Worm (Caenorhabditis elegans) whole organism, young adult: ENCODE measurements around the gene tsp-16.
A peak's percentile ranks its signal among the peaks of the same experiment; 100 is the strongest.

Experiments used
- B0035.1 ChIP-seq: sonication (generic microtip); optimal IDR thresholded peaks from 2 replicates; lab custom pipeline; 2016; ENCODE audit warnings: missing genetic modification characterization, mild to moderate bottlenecking, missing compliant biosample characterization, missing genotype, missing genetic modification reagents
- F22D6.2 ChIP-seq: sonication (generic microtip); optimal IDR thresholded peaks from 2 replicates; lab custom pipeline; 2016; ENCODE audit warnings: mild to moderate bottlenecking, missing genetic modification characterization, missing compliant biosample characterization
- F55B11.4 ChIP-seq: sonication (generic microtip); optimal IDR thresholded peaks from 2 replicates; lab custom pipeline; 2016; ENCODE audit warnings: missing compliant biosample characterization, missing genetic modification characterization, borderline replicate concordance; ENCODE audit not compliant: insufficient read depth
- K11D2.4 ChIP-seq: fragments of 200-800 bp; sonication (Bioruptor generic); IDR thresholded peaks from 2 replicates; pipeline ENCODE4 v1.3.6; 2022; ENCODE audit warnings: missing genetic modification reagents, missing genetic modification characterization, missing compliant biosample characterization
- T26A5.8 ChIP-seq: sonication (generic microtip); optimal IDR thresholded peaks from 2 replicates; lab custom pipeline; 2016; ENCODE audit warnings: missing genetic modification characterization, missing compliant biosample characterization
- Y67H2A.10 ChIP-seq: fragments of 200-800 bp; sonication (Bioruptor generic); conservative IDR thresholded peaks from 2 replicates; pipeline ENCODE4 v1.3.6; 2022; ENCODE audit warnings: missing genetic modification reagents, missing genetic modification characterization, missing compliant biosample characterization
- Y79H2A.3 ChIP-seq: fragments of 200-800 bp; sonication (Bioruptor generic); conservative IDR thresholded peaks from 2 replicates; pipeline ENCODE4 v1.3.6; 2022; ENCODE audit warnings: missing genetic modification reagents, missing genetic modification characterization, missing compliant biosample characterization
- aptf-3 ChIP-seq: fragments of 200-800 bp; sonication (Bioruptor generic); IDR thresholded peaks from 2 replicates; pipeline ENCODE4 v1.3.6; 2022; ENCODE audit warnings: missing genetic modification characterization, missing compliant biosample characterization
- atf-7 ChIP-seq: sonication (generic microtip); optimal IDR thresholded peaks from 2 replicates; lab custom pipeline; 2017; ENCODE audit warnings: mild to moderate bottlenecking, missing genetic modification characterization, missing compliant biosample characterization
- ceh-27 ChIP-seq: fragments of 200-800 bp; sonication (Bioruptor generic); optimal IDR thresholded peaks from 2 replicates; lab custom pipeline; 2018; ENCODE audit warnings: mild to moderate bottlenecking, missing genetic modification characterization, moderate library complexity, missing compliant biosample characterization
- ceh-40 ChIP-seq: fragments of 200-800 bp; sonication (Bioruptor generic); IDR thresholded peaks from 2 replicates; pipeline ENCODE4 v1.3.6; 2022; ENCODE audit warnings: missing genetic modification characterization, missing compliant biosample characterization
- dpff-1 ChIP-seq: sonication (generic microtip); optimal IDR thresholded peaks from 2 replicates; lab custom pipeline; 2017; ENCODE audit warnings: mild to moderate bottlenecking, missing genetic modification characterization, missing compliant biosample characterization
- dpl-1 ChIP-seq: fragments of 150-350 bp; optimal IDR thresholded peaks from 2 replicates; lab custom pipeline; 2014; ENCODE audit warnings: missing biosample characterization, missing genetic modification reagents, missing genetic modification characterization
- him-1 ChIP-seq: sonication (generic microtip); optimal IDR thresholded peaks from 2 replicates; lab custom pipeline; 2016; ENCODE audit warnings: missing genotype, missing genetic modification reagents, missing genetic modification characterization, missing compliant biosample characterization
- hlh-26 ChIP-seq: fragments of 200-800 bp; sonication (Bioruptor generic); conservative IDR thresholded peaks from 2 replicates; pipeline ENCODE4 v1.3.6; 2022; ENCODE audit warnings: missing genetic modification reagents, missing genetic modification characterization, missing compliant biosample characterization
- lag-1 ChIP-seq: fragments of 200-800 bp; sonication (Bioruptor generic); IDR thresholded peaks from 2 replicates; pipeline ENCODE4 v1.3.6; 2022; ENCODE audit warnings: missing genetic modification reagents, missing genetic modification characterization, missing compliant biosample characterization
- let-526 ChIP-seq: fragments of 200-800 bp; sonication (Bioruptor generic); IDR thresholded peaks from 2 replicates; pipeline ENCODE4 v1.3.6; 2022; ENCODE audit warnings: missing genetic modification reagents, missing genetic modification characterization, missing compliant biosample characterization
- lin-26 ChIP-seq: fragments of 200-800 bp; sonication (Bioruptor generic); IDR thresholded peaks from 2 replicates; pipeline ENCODE4 v1.3.6; 2022; ENCODE audit warnings: missing genetic modification reagents, missing genetic modification characterization, missing compliant biosample characterization
- lin-35 ChIP-seq, 3 experiments: fragments of 150-350 bp in 2 of 3; sonication (generic microtip) in 1 of 3; optimal IDR thresholded peaks; 2 replicates each; lab custom pipeline; 2014 to 2018; ENCODE audit warnings: missing biosample characterization in 3 of 3, missing genetic modification characterization in 3 of 3, missing genetic modification reagents in 3 of 3
- lir-1 ChIP-seq: fragments of 200-800 bp; sonication (Bioruptor generic); conservative IDR thresholded peaks from 2 replicates; pipeline ENCODE4 v1.3.6; 2022; ENCODE audit warnings: missing genetic modification reagents, missing genetic modification characterization, missing compliant biosample characterization
- lsy-27 ChIP-seq: sonication (generic microtip); optimal IDR thresholded peaks from 2 replicates; lab custom pipeline; 2017; ENCODE audit warnings: missing genetic modification characterization, mild to moderate bottlenecking, missing compliant biosample characterization, antibody characterized with exemption, missing genotype, borderline replicate concordance; ENCODE audit not compliant: insufficient read depth
- mcd-1 ChIP-seq: fragments of 200-800 bp; sonication (Bioruptor generic); IDR thresholded peaks from 2 replicates; pipeline ENCODE4 v1.3.6; 2022; ENCODE audit warnings: missing genetic modification reagents, missing genetic modification characterization, missing compliant biosample characterization
- mes-4 ChIP-seq: sonication (generic microtip); optimal IDR thresholded peaks from 2 replicates; lab custom pipeline; 2016; ENCODE audit warnings: missing genotype, missing genetic modification characterization, missing compliant biosample characterization
- nfya-1 ChIP-seq: sonication (generic microtip); optimal IDR thresholded peaks from 2 replicates; lab custom pipeline; 2017; ENCODE audit warnings: antibody characterized with exemption, missing compliant biosample characterization, missing genetic modification characterization, borderline replicate concordance; ENCODE audit not compliant: insufficient read depth
- nfya-2 ChIP-seq: fragments of 200-800 bp; sonication (Bioruptor generic); IDR thresholded peaks from 2 replicates; pipeline ENCODE4 v1.3.6; 2022; ENCODE audit warnings: missing genetic modification reagents, missing genetic modification characterization, missing compliant biosample characterization
- nfyb-1 ChIP-seq: fragments of 200-800 bp; sonication (Bioruptor generic); IDR thresholded peaks from 2 replicates; pipeline ENCODE4 v1.3.6; 2022; ENCODE audit warnings: missing genetic modification reagents, missing genetic modification characterization, missing compliant biosample characterization
- nhr-80 ChIP-seq: sonication (generic microtip); optimal IDR thresholded peaks from 2 replicates; lab custom pipeline; 2016; ENCODE audit warnings: missing genetic modification characterization, missing compliant biosample characterization
- rec-8 ChIP-seq, 2 experiments: sonication (generic microtip); optimal IDR thresholded peaks; 2 replicates each; lab custom pipeline; 2016; ENCODE audit warnings: mild to moderate bottlenecking in 2 of 2, missing genetic modification characterization in 2 of 2, missing genetic modification reagents in 2 of 2, missing genotype in 2 of 2, missing biosample characterization in 1 of 2, missing compliant biosample characterization in 1 of 2, moderate library complexity in 1 of 2
- sdz-38 ChIP-seq: sonication (generic microtip); optimal IDR thresholded peaks from 2 replicates; lab custom pipeline; 2016; ENCODE audit warnings: missing genotype, missing genetic modification characterization, missing compliant biosample characterization
- snpc-1.3 ChIP-seq: sonication (generic microtip); optimal IDR thresholded peaks from 2 replicates; lab custom pipeline; 2017; ENCODE audit warnings: missing genetic modification characterization, mild to moderate bottlenecking, missing compliant biosample characterization, antibody characterized with exemption, moderate library complexity, missing genotype, missing genetic modification reagents; ENCODE audit not compliant: insufficient read depth
- snpc-4 ChIP-seq, 5 experiments: fragments of 150-350 bp in 1 of 5; sonication (generic microtip) in 4 of 5; optimal IDR thresholded peaks; 2 replicates each; lab custom pipeline; 2014 to 2018; ENCODE audit warnings: missing genetic modification characterization in 5 of 5, missing biosample characterization in 3 of 5, antibody characterized with exemption in 2 of 5, mild to moderate bottlenecking in 2 of 5, missing compliant biosample characterization in 2 of 5, missing genotype in 2 of 5, moderate library complexity in 2 of 5, missing genetic modification reagents in 1 of 5
- somi-1 ChIP-seq: fragments of 200-800 bp; sonication (Bioruptor generic); optimal IDR thresholded peaks from 2 replicates; lab custom pipeline; 2018; ENCODE audit warnings: mild to moderate bottlenecking, missing genetic modification characterization, missing compliant biosample characterization
- tbp1 ChIP-seq: fragments of 200-800 bp; sonication (Bioruptor generic); optimal IDR thresholded peaks from 2 replicates; lab custom pipeline; 2018; ENCODE audit warnings: mild to moderate bottlenecking, missing genetic modification characterization, missing compliant biosample characterization
- tbx-9 ChIP-seq: sonication (generic microtip); optimal IDR thresholded peaks from 2 replicates; lab custom pipeline; 2016; ENCODE audit warnings: borderline replicate concordance, missing genetic modification characterization, inconsistent platforms, missing compliant biosample characterization
- ztf-28 ChIP-seq: fragments of 200-800 bp; sonication (Bioruptor generic); IDR thresholded peaks from 2 replicates; pipeline ENCODE4 v1.3.6; 2022; ENCODE audit warnings: missing genetic modification reagents, missing genetic modification characterization, missing compliant biosample characterization

tsp-16 gene

ce11 chrX:7033716-7034270, 37.4 kb upstream of the tsp-16 start:
- TF ChIP-seq nfya-1 (tag; lab: Kevin White, UChicago) (no peak), snpc-4 (GFP tag; optimal IDR thresholded peaks at IDR 0.05; lab: Kevin White, UChicago) (no peak), snpc-4 (tag; optimal IDR thresholded peaks at IDR 0.05; lab: Kevin White, UChicago) (no peak), rec-8 (tag; optimal IDR thresholded peaks at IDR 0.05; lab: Kevin White, UChicago) (no peak), somi-1 (GFP tag; lab: Kevin White, UChicago) (no peak), nfyb-1 (no peak), nhr-80 (tag; lab: Kevin White, UChicago) (no peak), ceh-27 (GFP tag; lab: Kevin White, UChicago) (no peak), let-526 (GFP tag; lab: Robert Waterston, UW) (no peak), K11D2.4 (GFP tag; lab: Robert Waterston, UW) (no peak), lir-1 (GFP tag; lab: Robert Waterston, UW) (no peak), hlh-26 (GFP tag; lab: Robert Waterston, UW) (no peak), lin-26 (GFP tag; lab: Robert Waterston, UW) (no peak), T26A5.8 (tag; lab: Kevin White, UChicago) (no peak), mes-4 (tag; lab: Kevin White, UChicago) (no peak), tbp1 (GFP tag; lab: Kevin White, UChicago) (no peak), dpl-1 (GFP tag; lab: Kevin White, UChicago) (no peak), Y67H2A.10 (no peak), ztf-28 (no peak)
- TF ChIP-seq, all 124 proteins: peak for 0

- TF ChIP-seq ceh-27 (GFP tag; lab: Kevin White, UChicago), result no peak
- no peak for TF ChIP-seq nfya-1 (tag; lab: Kevin White, UChicago)
- TF ChIP-seq him-1 (tag; lab: Kevin White, UChicago), result no peak
- no peak for TF ChIP-seq lin-35 (GFP tag; optimal IDR thresholded peaks at IDR 0.05; lab: Kevin White, UChicago)
Observed at ce11 chrX:7028836-7029235, 32.4 kb upstream of the tsp-16 start, which contains the start of gene flp-26. TSS of gene flp-26 (plus strand) at chrX:7029136.

- no peak for TF ChIP-seq lsy-27 (tag; lab: Kevin White, UChicago)
- TF ChIP-seq B0035.1, result no peak
- no peak for TF ChIP-seq snpc-1.3 (tag; lab: Kevin White, UChicago)
- TF ChIP-seq nfya-2 (GFP tag; lab: Robert Waterston, UW), result no peak
- no peak for TF ChIP-seq Y67H2A.10
- TF ChIP-seq mcd-1, result no peak
- no peak for TF ChIP-seq Y79H2A.3 (GFP tag; lab: Robert Waterston, UW)
- no peak for TF ChIP-seq dpl-1 (GFP tag; lab: Kevin White, UChicago)
- no peak for TF ChIP-seq aptf-3
- no peak for TF ChIP-seq atf-7 (tag; lab: Kevin White, UChicago)
- TF ChIP-seq nhr-80 (tag; lab: Kevin White, UChicago), result no peak
- TF ChIP-seq ceh-40 (GFP tag; lab: Robert Waterston, UW), result no peak
- TF ChIP-seq lag-1 (GFP tag; lab: Robert Waterston, UW), result no peak
- no peak for TF ChIP-seq tbx-9 (tag; lab: Kevin White, UChicago)
Observed at ce11 chrX:7019733-7020132, 23.3 kb upstream of the tsp-16 start, which contains the start of gene cah-5. TSS of gene cah-5 (plus strand) at chrX:7020033.

DNA sequence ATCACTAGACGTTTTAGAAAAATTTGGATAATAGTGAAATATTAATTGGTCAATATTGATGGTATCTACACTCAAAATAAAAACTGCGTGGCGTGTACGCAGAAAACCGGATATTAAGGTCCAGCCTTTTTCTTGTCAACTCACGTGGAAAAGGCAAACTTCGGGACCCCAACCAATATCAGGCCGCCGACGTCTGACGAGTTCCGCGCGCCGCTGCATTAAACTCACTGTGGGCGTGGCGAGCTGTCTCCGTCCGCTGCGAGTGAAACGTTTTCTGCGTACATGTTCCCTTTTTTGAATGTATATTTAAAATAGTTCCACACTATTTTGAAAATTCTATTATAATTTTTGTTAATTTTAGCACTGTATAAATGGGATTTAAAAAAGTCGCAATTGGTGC, 9.5 kb upstream of the tsp-16 start:
- TF ChIP-seq F55B11.4 (tag; lab: Kevin White, UChicago) (no peak), F22D6.2 (tag; lab: Kevin White, UChicago) (no peak), sdz-38 (tag; lab: Kevin White, UChicago) (no peak), dpff-1 (tag; lab: Kevin White, UChicago) (no peak), snpc-4 (GFP tag; optimal IDR thresholded peaks at IDR 0.05; lab: Kevin White, UChicago) (peak; percentile 14), snpc-4 (tag; optimal IDR thresholded peaks at IDR 0.05; lab: Kevin White, UChicago) (peak in 2 of 4 experiments; percentile 71 to 81)
